Worm (Caenorhabditis elegans) whole organism, L1 larva: ENCODE results near the gene kin-36.

Source experiments
- C04F5.9 ChIP-seq: sonication (generic microtip); optimal IDR thresholded peaks from 2 replicates; lab custom pipeline; 2016; ENCODE audit warnings: missing genetic modification characterization, missing compliant biosample characterization
- F16B12.6 ChIP-seq: fragments of 150-350 bp; optimal IDR thresholded peaks from 2 replicates; lab custom pipeline; 2014; ENCODE audit warnings: missing biosample characterization, missing genetic modification characterization
- Y116A8C.19 ChIP-seq: sonication (generic microtip); optimal IDR thresholded peaks from 2 replicates; lab custom pipeline; 2016; ENCODE audit warnings: missing compliant biosample characterization, missing genetic modification characterization, borderline replicate concordance
- ama-1 ChIP-seq: fragments of 150-350 bp; optimal IDR thresholded peaks from 2 replicates; lab custom pipeline; 2014
- ceh-88 ChIP-seq: fragments of 200-800 bp; sonication (Bioruptor generic); IDR thresholded peaks from 2 replicates; pipeline ENCODE4 v1.3.6; 2022; ENCODE audit warnings: missing genetic modification characterization, missing compliant biosample characterization
- dpl-1 ChIP-seq, 3 experiments: fragments of 150-350 bp in 2 of 3; sonication (generic microtip) in 1 of 3; optimal IDR thresholded peaks; 2 replicates each; lab custom pipeline; 2014 to 2017; ENCODE audit warnings: missing biosample characterization in 3 of 3, missing genetic modification characterization in 3 of 3, missing genetic modification reagents in 3 of 3
- dsc-1 ChIP-seq: sonication (generic microtip); optimal IDR thresholded peaks from 2 replicates; lab custom pipeline; 2016; ENCODE audit warnings: mild to moderate bottlenecking, missing genetic modification characterization, missing compliant biosample characterization
- efl-1 ChIP-seq, 4 experiments: fragments of 150-350 bp; optimal IDR thresholded peaks in 3 of 4; peaks in 1 of 4; 1 replicate in 1 of 4; 2 replicates in 3 of 4; lab custom pipeline; 2014; ENCODE audit warnings: missing biosample characterization in 2 of 4, missing genetic modification characterization in 2 of 4, missing genetic modification reagents in 2 of 4
- egl-13 ChIP-seq: sonication (generic microtip); optimal IDR thresholded peaks from 2 replicates; lab custom pipeline; 2016; ENCODE audit warnings: missing genotype, missing genetic modification reagents, missing genetic modification characterization, missing compliant biosample characterization
- egl-27 ChIP-seq, 2 experiments: fragments of 150-350 bp in 1 of 2; sonication (generic microtip); optimal IDR thresholded peaks; 3 replicates each; lab custom pipeline; 2017 to 2018; ENCODE audit warnings: missing biosample characterization in 2 of 2, missing genetic modification characterization in 2 of 2, missing genetic modification reagents in 2 of 2
- elt-2 ChIP-seq: sonication (generic microtip); optimal IDR thresholded peaks from 2 replicates; lab custom pipeline; 2016; ENCODE audit warnings: missing genetic modification characterization, mild to moderate bottlenecking, inconsistent platforms, missing compliant biosample characterization, missing genetic modification reagents
- elt-3 ChIP-seq, 6 experiments: fragments of 150-350 bp in 1 of 6; sonication (generic microtip); optimal IDR thresholded peaks; 2 replicates each; lab custom pipeline; 2017 to 2018; ENCODE audit warnings: missing biosample characterization in 6 of 6, missing genetic modification characterization in 6 of 6, inconsistent platforms in 1 of 6
- ets-5 ChIP-seq: fragments of 200-800 bp; sonication (Bioruptor generic); IDR thresholded peaks from 2 replicates; pipeline ENCODE4 v1.3.6; 2022; ENCODE audit warnings: missing genetic modification characterization, missing compliant biosample characterization
- fkh-8 ChIP-seq: sonication (generic microtip); optimal IDR thresholded peaks from 2 replicates; lab custom pipeline; 2016; ENCODE audit warnings: mild to moderate bottlenecking, missing genetic modification characterization, missing compliant biosample characterization
- grh-1 ChIP-seq: fragments of 200-800 bp; sonication (Bioruptor generic); IDR thresholded peaks from 2 replicates; pipeline ENCODE4 v1.3.6; 2022; ENCODE audit warnings: missing genetic modification reagents, missing genetic modification characterization, missing compliant biosample characterization
- irx-1 ChIP-seq: sonication (generic microtip); optimal IDR thresholded peaks from 2 replicates; lab custom pipeline; 2016; ENCODE audit warnings: missing genetic modification characterization, missing compliant biosample characterization
- isw-1 ChIP-seq: fragments of 200-800 bp; sonication (Bioruptor generic); IDR thresholded peaks from 2 replicates; pipeline ENCODE4 v1.3.6; 2022; ENCODE audit warnings: missing genetic modification characterization, missing compliant biosample characterization
- jun-1 ChIP-seq: fragments of 150-350 bp; optimal IDR thresholded peaks from 2 replicates; lab custom pipeline; 2014; ENCODE audit warnings: missing biosample characterization, missing genetic modification reagents, missing genetic modification characterization
- lin-13 ChIP-seq: fragments of 150-350 bp; optimal IDR thresholded peaks from 2 replicates; lab custom pipeline; 2014; ENCODE audit warnings: missing biosample characterization, missing genetic modification reagents, missing genetic modification characterization
- lin-14 ChIP-seq: fragments of 200-800 bp; sonication (Bioruptor generic); optimal IDR thresholded peaks from 2 replicates; lab custom pipeline; 2018; ENCODE audit warnings: mild to moderate bottlenecking, missing genetic modification characterization, moderate library complexity, missing compliant biosample characterization
- lin-35 ChIP-seq, 2 experiments: fragments of 150-350 bp; optimal IDR thresholded peaks; 2 replicates each; lab custom pipeline; 2014; ENCODE audit warnings: missing biosample characterization in 2 of 2, missing genetic modification characterization in 2 of 2, missing genetic modification reagents in 2 of 2
- lir-3 ChIP-seq: sonication (generic microtip); optimal IDR thresholded peaks from 2 replicates; lab custom pipeline; 2016; ENCODE audit warnings: mild to moderate bottlenecking, missing genetic modification characterization, moderate library complexity, missing compliant biosample characterization; ENCODE audit not compliant: poor library complexity
- lsy-2 ChIP-seq, 2 experiments: fragments of 150-350 bp; optimal IDR thresholded peaks; 2 replicates each; lab custom pipeline; 2014; ENCODE audit warnings: missing biosample characterization in 2 of 2, missing genetic modification characterization in 2 of 2
- mab-9 ChIP-seq: fragments of 200-800 bp; sonication (Bioruptor generic); IDR thresholded peaks from 2 replicates; pipeline ENCODE4 v1.3.6; 2022; ENCODE audit warnings: missing genetic modification reagents, missing genetic modification characterization, missing compliant biosample characterization
- mdl-1 ChIP-seq, 2 experiments: fragments of 150-350 bp; optimal IDR thresholded peaks; 2 replicates each; lab custom pipeline; 2014 to 2017; ENCODE audit warnings: missing biosample characterization in 2 of 2, missing genetic modification characterization in 2 of 2, inconsistent platforms in 1 of 2
- nhr-19 ChIP-seq: fragments of 200-800 bp; sonication (Bioruptor generic); conservative IDR thresholded peaks from 2 replicates; pipeline ENCODE4 v1.3.6; 2022; ENCODE audit warnings: missing genetic modification characterization, missing compliant biosample characterization
- nhr-20 ChIP-seq: sonication (generic microtip); optimal IDR thresholded peaks from 2 replicates; lab custom pipeline; 2016; ENCODE audit warnings: mild to moderate bottlenecking, missing genetic modification characterization, missing compliant biosample characterization
- nhr-28 ChIP-seq: fragments of 150-350 bp; optimal IDR thresholded peaks from 2 replicates; lab custom pipeline; 2014; ENCODE audit warnings: missing biosample characterization, missing genetic modification characterization
- nhr-47 ChIP-seq: sonication (generic microtip); optimal IDR thresholded peaks from 2 replicates; lab custom pipeline; 2016; ENCODE audit warnings: mild to moderate bottlenecking, missing genetic modification characterization, moderate library complexity, missing compliant biosample characterization
- nhr-71 ChIP-seq: sonication (generic microtip); optimal IDR thresholded peaks from 2 replicates; lab custom pipeline; 2016; ENCODE audit warnings: mild to moderate bottlenecking, missing genetic modification characterization, moderate library complexity, missing compliant biosample characterization
- nhr-85 ChIP-seq: sonication (generic microtip); peaks from one replicate; lab custom pipeline; 2016; ENCODE audit warnings: missing genetic modification characterization, inconsistent platforms, missing compliant biosample characterization
- nhr-90 ChIP-seq: sonication (generic microtip); optimal IDR thresholded peaks from 2 replicates; lab custom pipeline; 2016; ENCODE audit warnings: mild to moderate bottlenecking, missing genetic modification characterization, missing compliant biosample characterization; ENCODE audit not compliant: poor library complexity
- pag-3 ChIP-seq: sonication (generic microtip); optimal IDR thresholded peaks from 2 replicates; lab custom pipeline; 2017; ENCODE audit warnings: missing genetic modification characterization, mild to moderate bottlenecking, missing compliant biosample characterization, antibody characterized with exemption, borderline replicate concordance; ENCODE audit not compliant: insufficient read depth
- pax-3 ChIP-seq: fragments of 200-800 bp; sonication (Bioruptor generic); optimal IDR thresholded peaks from 2 replicates; lab custom pipeline; 2018; ENCODE audit warnings: mild to moderate bottlenecking, missing genetic modification characterization, moderate library complexity, missing compliant biosample characterization
- rnt-1 ChIP-seq: sonication (generic microtip); optimal IDR thresholded peaks from 2 replicates; lab custom pipeline; 2016; ENCODE audit warnings: mild to moderate bottlenecking, missing genetic modification characterization, moderate library complexity, missing compliant biosample characterization
- skn-1 ChIP-seq: fragments of 150-350 bp; optimal IDR thresholded peaks from 2 replicates; lab custom pipeline; 2014; ENCODE audit warnings: missing biosample characterization, missing genetic modification characterization
- snu-23 ChIP-seq: sonication (generic microtip); optimal IDR thresholded peaks from 2 replicates; lab custom pipeline; 2016; ENCODE audit warnings: missing genetic modification characterization, missing compliant biosample characterization
- sptf-1 ChIP-seq: fragments of 150-350 bp; optimal IDR thresholded peaks from 2 replicates; lab custom pipeline; 2014; ENCODE audit warnings: missing biosample characterization, missing genetic modification characterization
- swsn-7 ChIP-seq: sonication (generic microtip); optimal IDR thresholded peaks from 2 replicates; lab custom pipeline; 2016; ENCODE audit warnings: missing genetic modification characterization, missing compliant biosample characterization
- tbx-2 ChIP-seq: sonication (generic microtip); optimal IDR thresholded peaks from 2 replicates; lab custom pipeline; 2016; ENCODE audit warnings: missing genetic modification characterization, missing compliant biosample characterization
- unc-30 ChIP-seq: sonication (generic microtip); optimal IDR thresholded peaks from 2 replicates; lab custom pipeline; 2017; ENCODE audit warnings: missing biosample characterization, missing genetic modification characterization
- unc-86 ChIP-seq: sonication (generic microtip); optimal IDR thresholded peaks from 2 replicates; lab custom pipeline; 2016; ENCODE audit warnings: missing genetic modification characterization, missing compliant biosample characterization
- unc-98 ChIP-seq: fragments of 200-800 bp; sonication (Bioruptor generic); IDR thresholded peaks from 2 replicates; pipeline ENCODE4 v1.3.6; 2022; ENCODE audit warnings: missing genetic modification characterization, missing compliant biosample characterization
- xbp-1 ChIP-seq: sonication (generic microtip); optimal IDR thresholded peaks from 2 replicates; lab custom pipeline; 2016; ENCODE audit warnings: missing genetic modification characterization, missing compliant biosample characterization
- zag-1 ChIP-seq: fragments of 150-350 bp; optimal IDR thresholded peaks from 2 replicates; lab custom pipeline; 2014; ENCODE audit warnings: missing biosample characterization, missing genetic modification characterization
- zip-4 ChIP-seq: fragments of 200-800 bp; sonication (Bioruptor generic); optimal IDR thresholded peaks from 2 replicates; lab custom pipeline; 2018; ENCODE audit warnings: mild to moderate bottlenecking, missing genetic modification characterization, moderate library complexity, missing compliant biosample characterization
- ztf-11 ChIP-seq, 2 experiments: sonication (generic microtip); optimal IDR thresholded peaks; 2 replicates each; lab custom pipeline; 2016 to 2017; ENCODE audit warnings: missing genetic modification characterization in 2 of 2, missing biosample characterization in 1 of 2, missing compliant biosample characterization in 1 of 2

The kin-36 gene

DNA sequence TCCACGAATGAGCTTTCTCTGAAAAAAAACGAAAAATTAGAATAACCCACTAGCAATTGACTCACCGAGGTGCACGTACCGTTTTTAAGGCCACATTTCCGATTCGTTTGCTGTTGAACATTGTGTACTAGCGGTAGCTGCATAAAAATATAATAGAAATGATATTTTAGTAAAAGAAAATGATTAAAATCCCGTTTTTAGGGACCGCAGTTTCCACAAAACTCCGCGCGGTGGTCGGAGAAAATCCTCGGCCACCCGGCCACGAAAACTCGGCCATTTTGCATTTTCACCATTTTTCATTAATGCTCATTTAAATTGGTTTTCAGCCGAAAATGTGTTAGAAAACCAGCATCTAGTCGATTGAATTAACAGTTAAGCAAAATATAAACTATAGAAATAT is 33.6 kb downstream of the kin-36 start, which contains the start of gene yars-2 (continued):
- TF ChIP-seq nhr-90 (tag; lab: Kevin White, UChicago) (peak; percentile 18), elt-2 (tag; lab: Kevin White, UChicago) (no peak), unc-98 (GFP tag; lab: Robert Waterston, UW) (no peak), irx-1 (tag; lab: Kevin White, UChicago) (no peak), egl-13 (tag; lab: Kevin White, UChicago) (no peak), lin-13 (GFP tag; lab: Kevin White, UChicago) (no peak), nhr-28 (tag; lab: Kevin White, UChicago) (no peak), ztf-11 (tag; optimal IDR thresholded peaks at IDR 0.05; lab: Kevin White, UChicago) (peak in 1 of 2 experiments; percentile 6), jun-1 (tag; lab: Kevin White, UChicago) (no peak), pax-3 (tag; lab: Kevin White, UChicago) (no peak)

DNA sequence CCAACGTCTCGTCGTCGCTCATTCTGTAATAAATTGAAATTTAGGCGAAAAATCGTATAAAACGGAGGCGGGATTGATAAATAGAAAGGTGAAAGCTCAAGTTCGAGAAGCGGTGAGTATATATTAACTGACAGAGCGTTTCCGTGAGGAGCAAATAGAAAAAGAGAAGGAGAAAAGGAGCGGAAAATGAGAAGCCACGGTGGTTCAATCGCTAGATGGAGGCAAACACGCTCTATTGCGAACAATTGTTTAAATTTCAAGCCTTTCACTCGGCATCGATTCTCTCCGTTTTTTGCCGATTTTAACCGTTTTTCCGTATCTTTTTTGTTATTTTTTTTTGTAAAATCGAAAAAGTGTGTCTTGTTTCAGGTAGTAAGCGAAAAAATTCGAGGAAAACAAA is 37.0 kb downstream of the kin-36 start, which contains the start of gene miro-1:
miro-1 (minus strand) TSS at position 23 of the 400 bp plus-strand sequence.
- TF ChIP-seq lsy-2 (tag; optimal IDR thresholded peaks at IDR 0.05; lab: Kevin White, UChicago), result peak in 1 of 2 experiments; percentile 38

DNA sequence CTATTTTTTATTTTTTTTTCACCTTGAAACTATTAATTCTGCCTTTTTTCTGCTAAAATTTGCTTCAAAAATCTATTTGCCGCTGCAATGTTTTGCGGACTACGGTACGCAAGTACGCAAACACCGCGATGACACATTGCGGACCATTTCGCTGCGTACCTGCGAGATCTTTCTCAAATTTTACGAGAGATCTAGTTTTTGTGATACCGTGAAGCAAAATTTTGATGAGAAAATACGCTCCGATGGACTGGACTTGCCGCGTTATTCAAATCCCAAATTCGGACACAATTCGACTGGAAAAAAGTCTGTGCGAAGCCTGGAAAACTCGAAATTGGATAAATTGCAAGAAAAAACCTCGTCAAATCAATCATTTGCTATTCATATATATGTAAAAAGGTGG is 41.7 kb downstream of the kin-36 start:
- TF ChIP-seq swsn-7 (peak; percentile 24), unc-86 (peak; percentile 29), efl-1 (optimal IDR thresholded peaks at IDR 0.05; lab: Kevin White, UChicago) (peak; percentile 36 to 60), efl-1 (GFP tag; optimal IDR thresholded peaks at IDR 0.05 in 1 of 2; lab: Kevin White, UChicago) (peak; percentile 63 to 75), C04F5.9 (tag; lab: Kevin White, UChicago) (peak; percentile 3), nhr-19 (GFP tag; lab: Robert Waterston, UW) (peak; percentile 98), lin-35 (GFP tag; optimal IDR thresholded peaks at IDR 0.05; lab: Kevin White, UChicago) (peak; percentile 31 to 60), ceh-88 (GFP tag; lab: Robert Waterston, UW) (peak; percentile 97), isw-1 (GFP tag; lab: Robert Waterston, UW) (peak; percentile 95), nhr-20 (peak; percentile 46), rnt-1 (tag; lab: Kevin White, UChicago) (peak; percentile 64), fkh-8 (tag; lab: Kevin White, UChicago) (peak; percentile 60), snu-23 (GFP tag; lab: Kevin White, UChicago) (peak; percentile 42), F16B12.6 (tag; lab: Kevin White, UChicago) (peak; percentile 61), mab-9 (GFP tag; lab: Robert Waterston, UW) (peak; percentile 93), nhr-47 (tag; lab: Kevin White, UChicago) (peak; percentile 77), nhr-71 (peak; percentile 71), tbx-2 (peak; percentile 39), lsy-2 (tag; optimal IDR thresholded peaks at IDR 0.05; lab: Kevin White, UChicago) (peak; percentile 61 to 89), dpl-1 (GFP tag; optimal IDR thresholded peaks at IDR 0.05; lab: Kevin White, UChicago) (peak in 2 of 3 experiments; percentile 50), nhr-85 (tag; lab: Kevin White, UChicago) (peak; percentile 58), xbp-1 (tag; lab: Kevin White, UChicago) (peak; percentile 44), lin-14 (GFP tag; lab: Kevin White, UChicago) (peak; percentile 47), dsc-1 (tag; lab: Kevin White, UChicago) (peak; percentile 32), grh-1 (GFP tag; lab: Robert Waterston, UW) (peak; percentile 97), unc-98 (GFP tag; lab: Robert Waterston, UW) (peak; percentile 95)

- TF ChIP-seq unc-30 (tag; lab: Kevin White, UChicago) (no peak), egl-27 (tag; optimal IDR thresholded peaks at IDR 0.05; lab: Kevin White, UChicago) (no peak), ets-5 (GFP tag; lab: Robert Waterston, UW) (no peak), zag-1 (tag; lab: Kevin White, UChicago) (no peak), sptf-1 (tag; lab: Kevin White, UChicago) (no peak), lir-3 (no peak), mdl-1 (tag; optimal IDR thresholded peaks at IDR 0.05; lab: Kevin White, UChicago) (no peak), ama-1 (lab: Kevin White, UChicago) (no peak), snu-23 (GFP tag; lab: Kevin White, UChicago) (no peak), elt-3 (tag; optimal IDR thresholded peaks at IDR 0.05; lab: Kevin White, UChicago) (no peak), lin-35 (GFP tag; optimal IDR thresholded peaks at IDR 0.05; lab: Kevin White, UChicago) (no peak), Y116A8C.19 (tag; lab: Kevin White, UChicago) (no peak), skn-1 (no peak), zip-4 (GFP tag; lab: Kevin White, UChicago) (no peak), pag-3 (tag; lab: Kevin White, UChicago) (no peak)
Observed at ce11 chrIV:4723687-4724086, 44.9 kb downstream of the kin-36 start.
